ENCODE assay signal across 3 worm cellular contexts in the genomic region with DNA sequence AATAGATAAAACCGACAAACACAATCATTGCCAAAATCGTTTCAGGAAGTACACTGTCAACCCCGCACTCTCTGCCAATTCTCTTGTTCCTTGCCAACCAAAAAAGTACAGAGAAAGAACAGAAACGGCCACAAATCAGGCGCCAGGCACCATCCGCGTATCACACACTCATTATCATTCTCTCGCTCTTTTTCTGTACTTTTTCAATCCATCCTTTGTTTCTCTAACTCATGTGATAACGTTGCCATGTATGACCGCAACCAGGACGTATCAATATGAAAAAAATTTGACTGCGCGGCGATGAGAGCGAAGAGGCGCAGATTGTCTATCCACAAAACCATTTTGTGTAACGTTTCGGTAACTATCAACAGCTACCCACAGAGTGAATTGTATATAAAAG.
TF ChIP-seq lines count a peak whose summit lies in the region.

Gene col-181 (plus strand): TSS at position 301 of the 400 bp plus-strand sequence.

TF ChIP-seq in whole organism, L1 larva, 84 proteins besides CTCF, POLR2A, EP300 and RAD21:
- TF ChIP-seq egl-27 (tag; optimal IDR thresholded peaks at IDR 0.05; lab: Kevin White, UChicago) = no peak
- peak; percentile 7 for TF ChIP-seq pag-3 (tag; optimal IDR thresholded peaks at IDR 0.05; lab: Kevin White, UChicago; ENCODE audit: borderline replicate concordance, insufficient read depth)
- TF ChIP-seq efl-3 (GFP tag; optimal IDR thresholded peaks at IDR 0.05; lab: Kevin White, UChicago) = no peak
TF ChIP-seq in whole organism, L1 larva: peak in this region for 1.

TF ChIP-seq in whole organism, L4 larva, 104 proteins besides CTCF, POLR2A, EP300 and RAD21:
- no peak for TF ChIP-seq gei-8 (GFP tag; optimal IDR thresholded peaks at IDR 0.05; lab: Kevin White, UChicago)
- TF ChIP-seq zip-2 (tag; optimal IDR thresholded peaks at IDR 0.05; lab: Kevin White, UChicago) = no peak
- TF ChIP-seq unc-39 (tag; optimal IDR thresholded peaks at IDR 0.05; lab: Kevin White, UChicago) = no peak
- no peak for TF ChIP-seq spr-1 (tag; optimal IDR thresholded peaks at IDR 0.05; lab: Kevin White, UChicago)
- no peak for TF ChIP-seq Y5F2A.4 (GFP tag; optimal IDR thresholded peaks at IDR 0.05; lab: Kevin White, UChicago)
- TF ChIP-seq hlh-11 (tag; optimal IDR thresholded peaks at IDR 0.05; lab: Kevin White, UChicago) = peak; percentile 61
- TF ChIP-seq tra-1 (GFP tag; IDR thresholded peaks at IDR 0.05; lab: Robert Waterston, UW) = no peak
- no peak for TF ChIP-seq ztf-11 (tag; optimal IDR thresholded peaks at IDR 0.05; lab: Kevin White, UChicago)
- TF ChIP-seq lin-1 (GFP tag; IDR thresholded peaks at IDR 0.05; lab: Robert Waterston, UW) = no peak
- TF ChIP-seq daf-12 (tag; optimal IDR thresholded peaks at IDR 0.05; lab: Kevin White, UChicago) = no peak
- TF ChIP-seq aha-1 (tag; lab: Kevin White, UChicago) = peak; percentile 89
- peak; percentile 21 for TF ChIP-seq nhr-48 (tag; optimal IDR thresholded peaks at IDR 0.05; lab: Kevin White, UChicago)
- TF ChIP-seq egl-43 (GFP tag; IDR thresholded peaks at IDR 0.05; lab: Robert Waterston, UW) = no peak
- no peak for TF ChIP-seq set-16 (GFP tag; IDR thresholded peaks at IDR 0.05; lab: Robert Waterston, UW)
- no peak for TF ChIP-seq fkh-10 (GFP tag; optimal IDR thresholded peaks at IDR 0.05; lab: Kevin White, UChicago)
- TF ChIP-seq php-3 (GFP tag; IDR thresholded peaks at IDR 0.05; lab: Robert Waterston, UW) = no peak

TF ChIP-seq in whole organism, young adult, 124 proteins besides CTCF, POLR2A, EP300 and RAD21:
- peak; percentile 8 for TF ChIP-seq die-1 (tag; optimal IDR thresholded peaks at IDR 0.05; lab: Kevin White, UChicago)
- TF ChIP-seq egl-44 (GFP tag; IDR thresholded peaks at IDR 0.05; lab: Robert Waterston, UW) = no peak
- no peak for TF ChIP-seq D2030.7 (GFP tag; IDR thresholded peaks at IDR 0.05; lab: Robert Waterston, UW)
- TF ChIP-seq K11D2.4 (GFP tag; IDR thresholded peaks at IDR 0.05; lab: Robert Waterston, UW) = no peak
